Fruit fly (Drosophila melanogaster) whole organism, embryonic: ENCODE measurements around the gene CG6000.
A peak's percentile ranks its signal among the peaks of the same experiment; 100 is the strongest.

ENCODE experiments used
- Abd-B ChIP-seq: fragments of 200-800 bp; sonication (Bioruptor generic); optimal IDR thresholded peaks from 2 replicates; lab custom pipeline; 2018; ENCODE audit warnings: missing biosample characterization, mild to moderate bottlenecking, missing genetic modification characterization, moderate library complexity
- Bdp1 ChIP-seq: fragments of 200-800 bp; sonication (Bioruptor generic); optimal IDR thresholded peaks from 3 replicates; lab custom pipeline; 2016; ENCODE audit warnings: missing biosample characterization, missing genetic modification characterization
- BtbVII ChIP-seq: fragments of 200-800 bp; sonication (Bioruptor generic); optimal IDR thresholded peaks from 3 replicates; lab custom pipeline; 2017; ENCODE audit warnings: missing biosample characterization, mild to moderate bottlenecking, missing genetic modification characterization
- CG10565 ChIP-seq: fragments of 200-800 bp; sonication (Bioruptor generic); optimal IDR thresholded peaks from 3 replicates; lab custom pipeline; 2016; ENCODE audit warnings: missing biosample characterization, mild to moderate bottlenecking, missing genetic modification characterization
- CG12236 ChIP-seq: fragments of 200-800 bp; sonication (Bioruptor generic); optimal IDR thresholded peaks from 2 replicates; lab custom pipeline; 2016; ENCODE audit warnings: missing biosample characterization, missing genetic modification characterization
- CG12744 ChIP-seq: fragments of 200-800 bp; sonication (Bioruptor generic); optimal IDR thresholded peaks from 2 replicates; lab custom pipeline; 2016; ENCODE audit warnings: missing biosample characterization, missing genetic modification characterization
- CG14860 ChIP-seq: fragments of 200-800 bp; sonication (Bioruptor generic); IDR thresholded peaks from 3 replicates; pipeline ENCODE4 v1.3.6; 2022; ENCODE audit warnings: missing biosample characterization, missing genetic modification characterization; ENCODE audit not compliant: partially characterized antibody
- CG15696 ChIP-seq: fragments of 200-800 bp; sonication (Bioruptor generic); optimal IDR thresholded peaks from 2 replicates; lab custom pipeline; 2019; ENCODE audit warnings: missing biosample characterization, mild to moderate bottlenecking, missing genetic modification characterization, moderate library complexity
- CG16813 ChIP-seq: fragments of 200-800 bp; sonication (Bioruptor generic); IDR thresholded peaks from 3 replicates; pipeline ENCODE4 v1.3.6; 2022; ENCODE audit warnings: missing biosample characterization, missing genetic modification characterization; ENCODE audit not compliant: partially characterized antibody
- CG17568 ChIP-seq: fragments of 200-800 bp; sonication (Bioruptor generic); optimal IDR thresholded peaks from 2 replicates; lab custom pipeline; 2018; ENCODE audit warnings: missing biosample characterization, mild to moderate bottlenecking, missing genetic modification characterization, moderate library complexity
- CG17612 ChIP-seq: fragments of 200-800 bp; sonication (Bioruptor generic); IDR thresholded peaks from 2 replicates; pipeline ENCODE4 v1.3.6; 2022; ENCODE audit warnings: missing biosample characterization, missing genetic modification characterization
- CG18599 ChIP-seq: fragments of 200-800 bp; sonication (Bioruptor generic); optimal IDR thresholded peaks from 3 replicates; lab custom pipeline; 2017; ENCODE audit warnings: missing biosample characterization, missing genetic modification characterization, mild to moderate bottlenecking, moderate library complexity, missing genetic modification reagents
- CG31224 ChIP-seq: fragments of 200-800 bp; sonication (Bioruptor generic); IDR thresholded peaks from 2 replicates; pipeline ENCODE4 v1.3.6; 2022; ENCODE audit warnings: missing biosample characterization, missing genetic modification characterization
- CG4282 ChIP-seq: fragments of 200-800 bp; sonication (Bioruptor generic); optimal IDR thresholded peaks from 2 replicates; lab custom pipeline; 2016; ENCODE audit warnings: missing biosample characterization, missing genetic modification characterization
- CG4328 ChIP-seq: fragments of 200-800 bp; sonication (Bioruptor generic); optimal IDR thresholded peaks from 3 replicates; lab custom pipeline; 2017; ENCODE audit warnings: missing biosample characterization, missing genetic modification reagents, missing genetic modification characterization
- CG4360 ChIP-seq: fragments of 200-800 bp; sonication (Bioruptor generic); IDR thresholded peaks from 2 replicates; pipeline ENCODE4 v1.3.6; 2022; ENCODE audit warnings: missing biosample characterization, missing genetic modification characterization
- CG4617 ChIP-seq: fragments of 200-800 bp; sonication (Bioruptor generic); optimal IDR thresholded peaks from 3 replicates; lab custom pipeline; 2016; ENCODE audit warnings: missing biosample characterization, missing genetic modification characterization, borderline replicate concordance
- CG5180 ChIP-seq: fragments of 200-800 bp; sonication (Bioruptor generic); optimal IDR thresholded peaks from 3 replicates; lab custom pipeline; 2017; ENCODE audit warnings: missing biosample characterization, missing genetic modification characterization, mild to moderate bottlenecking, moderate library complexity, missing genetic modification reagents
- CG7556 ChIP-seq: fragments of 200-800 bp; sonication (Bioruptor generic); optimal IDR thresholded peaks from 2 replicates; lab custom pipeline; 2017; ENCODE audit warnings: missing biosample characterization, mild to moderate bottlenecking, missing genetic modification characterization
- CG7745 ChIP-seq: fragments of 200-800 bp; sonication (Bioruptor generic); optimal IDR thresholded peaks from 2 replicates; lab custom pipeline; 2018; ENCODE audit warnings: missing biosample characterization, mild to moderate bottlenecking, missing genetic modification characterization, moderate library complexity
- CG7987 ChIP-seq: fragments of 200-800 bp; sonication (Bioruptor generic); optimal IDR thresholded peaks from 2 replicates; lab custom pipeline; 2018; ENCODE audit warnings: missing biosample characterization, mild to moderate bottlenecking, missing genetic modification characterization, moderate library complexity
- CG9437 ChIP-seq: fragments of 200-800 bp; sonication (Bioruptor generic); optimal IDR thresholded peaks from 2 replicates; lab custom pipeline; 2018; ENCODE audit warnings: missing biosample characterization, mild to moderate bottlenecking, missing genetic modification characterization
- CHES-1-like ChIP-seq: fragments of 200-800 bp; sonication (Bioruptor generic); optimal IDR thresholded peaks from 2 replicates; lab custom pipeline; 2016; ENCODE audit warnings: missing biosample characterization, missing genetic modification characterization
- Dek ChIP-seq: fragments of 200-800 bp; sonication (Bioruptor generic); optimal IDR thresholded peaks from 3 replicates; lab custom pipeline; 2019; ENCODE audit warnings: missing biosample characterization, mild to moderate bottlenecking, missing genetic modification characterization, moderate library complexity
- Eip74EF ChIP-seq, 2 experiments: fragments of 200-800 bp in 1 of 2; fragments of >200 bp in 1 of 2; sonication (Bioruptor generic) in 1 of 2; optimal IDR thresholded peaks; 2 replicates each; lab custom pipeline; 2017 to 2019; ENCODE audit warnings: missing biosample characterization in 2 of 2, missing genetic modification characterization in 2 of 2, mild to moderate bottlenecking in 1 of 2, moderate library complexity in 1 of 2
- Fer3 ChIP-seq: fragments of 200-800 bp; sonication (Bioruptor generic); optimal IDR thresholded peaks from 2 replicates; lab custom pipeline; 2018; ENCODE audit warnings: missing biosample characterization, mild to moderate bottlenecking, missing genetic modification characterization, moderate library complexity
- Kr ChIP-seq: fragments of 200-800 bp; sonication (Bioruptor generic); optimal IDR thresholded peaks from 2 replicates; lab custom pipeline; 2017; ENCODE audit warnings: missing biosample characterization, mild to moderate bottlenecking, missing genetic modification characterization
- PHDP ChIP-seq: fragments of 200-800 bp; sonication (Bioruptor generic); optimal IDR thresholded peaks from 3 replicates; lab custom pipeline; 2018; ENCODE audit warnings: missing biosample characterization, mild to moderate bottlenecking, missing genetic modification characterization, moderate library complexity
- Poxn ChIP-seq: fragments of 200-800 bp; sonication (Bioruptor generic); IDR thresholded peaks from 2 replicates; pipeline ENCODE4 v1.3.6; 2022; ENCODE audit warnings: missing biosample characterization, missing genetic modification characterization
- abd-A ChIP-seq: fragments of 200-800 bp; sonication (Bioruptor generic); optimal IDR thresholded peaks from 3 replicates; lab custom pipeline; 2019; ENCODE audit warnings: missing biosample characterization, mild to moderate bottlenecking, missing genetic modification characterization, moderate library complexity
- ac ChIP-seq: fragments of 200-800 bp; sonication (Bioruptor generic); optimal IDR thresholded peaks from 3 replicates; lab custom pipeline; 2017; ENCODE audit warnings: missing biosample characterization, mild to moderate bottlenecking, missing genetic modification characterization
- ase ChIP-seq: fragments of 200-800 bp; sonication (Bioruptor generic); IDR thresholded peaks from 3 replicates; pipeline ENCODE4 v1.3.6; 2022; ENCODE audit warnings: missing biosample characterization, missing genetic modification characterization
- crc ChIP-seq: fragments of 200-800 bp; sonication (Bioruptor generic); optimal IDR thresholded peaks from 2 replicates; lab custom pipeline; 2016; ENCODE audit warnings: missing biosample characterization, missing genetic modification characterization
- da ChIP-seq: fragments of 200-800 bp; sonication (Bioruptor generic); optimal IDR thresholded peaks from 2 replicates; lab custom pipeline; 2016; ENCODE audit warnings: missing biosample characterization, missing genetic modification characterization
- fd102C ChIP-seq: fragments of 200-800 bp; sonication (Bioruptor generic); optimal IDR thresholded peaks from 2 replicates; lab custom pipeline; 2018; ENCODE audit warnings: missing biosample characterization, mild to moderate bottlenecking, missing genetic modification characterization, moderate library complexity
- gcm ChIP-seq: fragments of 200-800 bp; sonication (Bioruptor generic); optimal IDR thresholded peaks from 2 replicates; lab custom pipeline; 2019; ENCODE audit warnings: missing biosample characterization, mild to moderate bottlenecking, missing genetic modification characterization, moderate library complexity
- hth ChIP-seq: fragments of >200 bp; optimal IDR thresholded peaks from 2 replicates; lab custom pipeline; 2017; ENCODE audit warnings: inconsistent platforms
- jumu ChIP-seq: fragments of 200-800 bp; sonication (Bioruptor generic); optimal IDR thresholded peaks from 3 replicates; lab custom pipeline; 2016; ENCODE audit warnings: missing biosample characterization, missing genetic modification characterization
- kay ChIP-seq: fragments of 200-800 bp; sonication (Bioruptor generic); optimal IDR thresholded peaks from 2 replicates; lab custom pipeline; 2016; ENCODE audit warnings: missing biosample characterization, missing genetic modification characterization
- kni ChIP-seq: fragments of 200-800 bp; sonication (Bioruptor generic); optimal IDR thresholded peaks from 3 replicates; lab custom pipeline; 2017; ENCODE audit warnings: mild to moderate bottlenecking, missing biosample characterization, missing genetic modification reagents, missing genetic modification characterization
- lilli ChIP-seq: fragments of 200-800 bp; sonication (Bioruptor generic); optimal IDR thresholded peaks from 3 replicates; lab custom pipeline; 2016; ENCODE audit warnings: missing biosample characterization, missing genetic modification characterization
- nmo ChIP-seq: fragments of 200-800 bp; sonication (Bioruptor generic); optimal IDR thresholded peaks from 2 replicates; lab custom pipeline; 2018; ENCODE audit warnings: missing biosample characterization, mild to moderate bottlenecking, missing genetic modification characterization, moderate library complexity
- phol ChIP-seq: fragments of 200-800 bp; sonication (Bioruptor generic); optimal IDR thresholded peaks from 3 replicates; lab custom pipeline; 2018; ENCODE audit warnings: missing biosample characterization, mild to moderate bottlenecking, missing genetic modification characterization, moderate library complexity
- pnt ChIP-seq: fragments of 200-800 bp; sonication (Bioruptor generic); optimal IDR thresholded peaks from 3 replicates; lab custom pipeline; 2016; ENCODE audit warnings: missing biosample characterization, missing genetic modification characterization
- schlank ChIP-seq: fragments of 200-800 bp; sonication (Bioruptor generic); optimal IDR thresholded peaks from 2 replicates; lab custom pipeline; 2018; ENCODE audit warnings: missing biosample characterization, mild to moderate bottlenecking, missing genetic modification characterization
- sim ChIP-seq: fragments of 200-800 bp; sonication (Bioruptor generic); IDR thresholded peaks from 2 replicates; pipeline ENCODE4 v1.3.6; 2022; ENCODE audit warnings: missing biosample characterization, missing genetic modification characterization
- tgo ChIP-seq: fragments of 200-800 bp; sonication (Bioruptor generic); IDR thresholded peaks from 3 replicates; pipeline ENCODE4 v1.3.6; 2022; ENCODE audit warnings: missing biosample characterization, missing genetic modification characterization
- twi ChIP-seq: fragments of 200-800 bp; optimal IDR thresholded peaks from 2 replicates; lab custom pipeline; 2019; ENCODE audit warnings: missing biosample characterization, mild to moderate bottlenecking, missing genetic modification characterization, moderate library complexity
- vnd ChIP-seq: fragments of 200-800 bp; sonication (Bioruptor generic); IDR thresholded peaks from 3 replicates; pipeline ENCODE4 v1.3.6; 2022; ENCODE audit warnings: missing biosample characterization, missing genetic modification characterization; ENCODE audit not compliant: partially characterized antibody

Gene CG6000

DNA sequence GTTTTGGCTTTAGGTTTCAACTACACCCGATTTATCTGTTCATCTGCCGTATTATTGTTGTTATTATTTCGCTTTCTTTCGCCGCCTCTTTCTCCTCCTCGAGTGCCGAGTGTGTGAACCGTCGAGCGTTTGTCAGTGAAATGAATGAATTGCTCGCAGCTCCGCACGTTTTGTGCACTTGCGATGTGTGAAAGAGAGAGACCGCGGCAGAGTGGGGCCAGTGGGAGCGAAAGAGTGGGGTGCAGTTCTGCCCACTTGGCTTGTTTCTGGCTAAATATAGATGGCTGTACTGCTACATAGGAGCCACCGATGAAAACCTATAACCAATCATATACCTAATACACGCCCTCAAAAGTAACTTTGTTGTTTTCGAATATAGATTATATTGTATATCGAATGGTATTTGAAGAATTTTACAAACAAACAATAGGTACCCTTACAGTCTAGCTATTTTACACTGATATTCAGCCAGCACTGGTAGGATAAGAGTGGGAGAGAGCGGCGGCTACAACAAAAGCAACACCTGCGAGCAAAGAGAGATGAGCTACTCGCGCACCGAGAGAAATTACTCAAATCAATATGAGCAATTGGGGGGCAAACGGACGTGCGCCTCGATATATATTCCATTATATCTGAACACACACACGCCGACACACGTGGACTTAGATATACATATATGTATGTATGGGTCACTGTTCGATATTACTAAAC, 47.6 kb upstream of the CG6000 start (continued):
- TF ChIP-seq crc (GFP tag; lab: Kevin White, UChicago), result no peak
- no peak for TF ChIP-seq CG5180 (GFP tag; lab: Kevin White, UChicago)
- no peak for TF ChIP-seq CG4282 (GFP tag; lab: Kevin White, UChicago)
- no peak for TF ChIP-seq CG15696 (tag; lab: Kevin White, UChicago)
- no peak for TF ChIP-seq CG4617 (GFP tag; lab: Kevin White, UChicago)
- TF ChIP-seq CG16813 (GFP tag; lab: Robert Waterston, UW), result no peak
- no peak for TF ChIP-seq CG14860
- TF ChIP-seq CG12236 (GFP tag; lab: Kevin White, UChicago), result no peak
- no peak for TF ChIP-seq PHDP (tag; lab: Kevin White, UChicago)
- no peak for TF ChIP-seq CG7987
- no peak for TF ChIP-seq Abd-B (GFP tag; lab: Kevin White, UChicago)
- TF ChIP-seq CG7745 (tag; lab: Kevin White, UChicago), result no peak
- no peak for TF ChIP-seq CG7556 (GFP tag; lab: Kevin White, UChicago)
- no peak for TF ChIP-seq CHES-1-like (GFP tag; lab: Kevin White, UChicago)
- no peak for TF ChIP-seq CG9437 (GFP tag; lab: Kevin White, UChicago)
- TF ChIP-seq sim, result no peak
- peak; percentile 11 for TF ChIP-seq kay (GFP tag; lab: Kevin White, UChicago)
- no peak for TF ChIP-seq jumu (GFP tag; lab: Kevin White, UChicago)
- TF ChIP-seq Bdp1, result no peak
- TF ChIP-seq gcm (GFP tag; lab: Kevin White, UChicago), result peak; percentile 3
- no peak for TF ChIP-seq Dek (tag; lab: Kevin White, UChicago)
- peak; percentile 32 for TF ChIP-seq kni
- no peak for TF ChIP-seq CG4360
- TF ChIP-seq fd102C (GFP tag; lab: Kevin White, UChicago), result no peak
- TF ChIP-seq vnd, result 0 out of 3 replicates have a peak, but pooled peaks have one; percentile 26
- TF ChIP-seq CG4328, result no peak
- TF ChIP-seq abd-A, result no peak
- TF ChIP-seq pnt (GFP tag; lab: Kevin White, UChicago), result no peak
- TF ChIP-seq CG17568 (GFP tag; lab: Kevin White, UChicago), result no peak
- TF ChIP-seq CG18599 (GFP tag; lab: Kevin White, UChicago), result no peak
- peak; percentile 34 for TF ChIP-seq lilli
- no peak for TF ChIP-seq Eip74EF (GFP tag; optimal IDR thresholded peaks at IDR 0.05; lab: Kevin White, UChicago)
- TF ChIP-seq ase (GFP tag; lab: Robert Waterston, UW), result no peak
- no peak for TF ChIP-seq da (GFP tag; lab: Kevin White, UChicago)
- no peak for TF ChIP-seq CG12744
- no peak for TF ChIP-seq hth (lab: Kevin White, UChicago)
- no peak for TF ChIP-seq Fer3 (tag; lab: Kevin White, UChicago)
- TF ChIP-seq tgo (GFP tag; lab: Robert Waterston, UW), result no peak
- TF ChIP-seq twi (tag; lab: Kevin White, UChicago), result no peak
- no peak for TF ChIP-seq Kr
- TF ChIP-seq BtbVII (GFP tag; lab: Kevin White, UChicago), result no peak
- no peak for TF ChIP-seq CG10565 (GFP tag; lab: Kevin White, UChicago)
- no peak for TF ChIP-seq ac (GFP tag; lab: Kevin White, UChicago)
- TF ChIP-seq Poxn (GFP tag; lab: Robert Waterston, UW), result no peak
- no peak for TF ChIP-seq CG17612
- TF ChIP-seq nmo (GFP tag; lab: Kevin White, UChicago), result peak; percentile 2
- TF ChIP-seq CG31224, result no peak
- TF ChIP-seq phol (tag; lab: Kevin White, UChicago), result no peak
- no peak for TF ChIP-seq schlank (tag; lab: Kevin White, UChicago)
